Fruit fly (Drosophila melanogaster) whole organism, prepupa: ENCODE data around the gene Grip75.

ENCODE experiments used
- Blimp-1 ChIP-seq: fragments of 200-800 bp; sonication (Bioruptor generic); optimal IDR thresholded peaks from 3 replicates; lab custom pipeline; 2017; ENCODE audit warnings: missing biosample characterization, missing genetic modification characterization, mild to moderate bottlenecking, moderate library complexity, missing genetic modification reagents
- CG10631 ChIP-seq: fragments of 200-800 bp; sonication (Bioruptor generic); optimal IDR thresholded peaks from 2 replicates; lab custom pipeline; 2016; ENCODE audit warnings: missing biosample characterization, missing genetic modification characterization
- CG11762 ChIP-seq: fragments of 200-800 bp; sonication (Bioruptor generic); optimal IDR thresholded peaks from 3 replicates; lab custom pipeline; 2016; ENCODE audit warnings: missing biosample characterization, missing genetic modification characterization; ENCODE audit not compliant: insufficient read depth
- CG15336 ChIP-seq: fragments of 200-800 bp; sonication (Bioruptor generic); IDR thresholded peaks from 2 replicates; pipeline ENCODE4 v1.3.6; 2022; ENCODE audit warnings: missing biosample characterization, missing genetic modification characterization
- CG1621 ChIP-seq: fragments of 200-800 bp; sonication (Bioruptor generic); optimal IDR thresholded peaks from 3 replicates; lab custom pipeline; 2018; ENCODE audit warnings: missing biosample characterization, mild to moderate bottlenecking, missing genetic modification characterization
- CG32006 ChIP-seq: fragments of 200-800 bp; sonication (Bioruptor generic); optimal IDR thresholded peaks from 3 replicates; lab custom pipeline; 2017; ENCODE audit warnings: missing biosample characterization, mild to moderate bottlenecking, missing genetic modification characterization
- CG34406 ChIP-seq: fragments of 200-800 bp; sonication (Bioruptor generic); optimal IDR thresholded peaks from 3 replicates; lab custom pipeline; 2016; ENCODE audit warnings: missing biosample characterization, missing genetic modification characterization
- CG3919 ChIP-seq: fragments of 200-800 bp; sonication (Bioruptor generic); optimal IDR thresholded peaks from 3 replicates; lab custom pipeline; 2016; ENCODE audit warnings: missing biosample characterization, missing genetic modification characterization
- CG4318 ChIP-seq: fragments of 200-800 bp; sonication (Bioruptor generic); optimal IDR thresholded peaks from 3 replicates; lab custom pipeline; 2017; ENCODE audit warnings: missing biosample characterization, mild to moderate bottlenecking, missing genetic modification characterization
- CG6276 ChIP-seq: fragments of 200-800 bp; sonication (Bioruptor generic); optimal IDR thresholded peaks from 2 replicates; lab custom pipeline; 2017; ENCODE audit warnings: missing biosample characterization, mild to moderate bottlenecking, missing genetic modification characterization
- CG6792 ChIP-seq: fragments of 200-800 bp; sonication (Bioruptor generic); optimal IDR thresholded peaks from 3 replicates; lab custom pipeline; 2016; ENCODE audit warnings: missing biosample characterization, missing genetic modification characterization
- CG7368 ChIP-seq: fragments of 200-800 bp; sonication (Bioruptor generic); optimal IDR thresholded peaks from 3 replicates; lab custom pipeline; 2016; ENCODE audit warnings: missing biosample characterization, missing genetic modification characterization
- CG8119 ChIP-seq: fragments of 200-800 bp; sonication (Bioruptor generic); IDR thresholded peaks from 3 replicates; pipeline ENCODE4 v1.3.6; 2022; ENCODE audit warnings: missing biosample characterization, missing genetic modification characterization
- Eip78C ChIP-seq: fragments of 200-800 bp; sonication (Bioruptor generic); peaks from one replicate; lab custom pipeline; 2016; ENCODE audit warnings: missing biosample characterization, missing genetic modification characterization
- Eip93F ChIP-seq: fragments of 200-800 bp; sonication (Bioruptor generic); optimal IDR thresholded peaks from 2 replicates; lab custom pipeline; 2016; ENCODE audit warnings: missing biosample characterization, mild to moderate bottlenecking, missing genetic modification characterization
- Ets21C ChIP-seq: fragments of 200-800 bp; sonication (Bioruptor generic); optimal IDR thresholded peaks from 3 replicates; lab custom pipeline; 2016; ENCODE audit warnings: missing biosample characterization, missing genetic modification characterization
- Ets96B ChIP-seq: fragments of 200-800 bp; optimal IDR thresholded peaks from 2 replicates; lab custom pipeline; 2019; ENCODE audit warnings: missing biosample characterization, mild to moderate bottlenecking, missing genetic modification characterization, moderate library complexity
- Hr38 ChIP-seq: sonication (Bioruptor generic); optimal IDR thresholded peaks from 2 replicates; lab custom pipeline; 2016; ENCODE audit warnings: missing biosample characterization, missing genetic modification characterization
- Hr4 ChIP-seq: fragments of 200-800 bp; sonication (Bioruptor generic); optimal IDR thresholded peaks from 3 replicates; lab custom pipeline; 2016; ENCODE audit warnings: missing biosample characterization, missing genetic modification characterization
- Lpt ChIP-seq: fragments of 200-800 bp; sonication (Bioruptor generic); optimal IDR thresholded peaks from 3 replicates; lab custom pipeline; 2016; ENCODE audit warnings: missing biosample characterization, missing genetic modification characterization
- achi ChIP-seq: fragments of 200-800 bp; sonication (Bioruptor generic); optimal IDR thresholded peaks from 3 replicates; lab custom pipeline; 2016; ENCODE audit warnings: missing biosample characterization, missing genetic modification characterization
- dac ChIP-seq: fragments of 200-800 bp; sonication (Bioruptor generic); optimal IDR thresholded peaks from 2 replicates; lab custom pipeline; 2017; ENCODE audit warnings: missing biosample characterization, mild to moderate bottlenecking, missing genetic modification characterization
- dsx ChIP-seq: fragments of 200-800 bp; optimal IDR thresholded peaks from 3 replicates; lab custom pipeline; 2019; ENCODE audit warnings: missing biosample characterization, mild to moderate bottlenecking, missing genetic modification characterization, moderate library complexity; ENCODE audit not compliant: poor library complexity, severe bottlenecking
- esn ChIP-seq: fragments of 200-800 bp; sonication (Bioruptor generic); optimal IDR thresholded peaks from 2 replicates; lab custom pipeline; 2016; ENCODE audit warnings: missing biosample characterization, mild to moderate bottlenecking, missing genetic modification characterization, moderate library complexity
- fd59A ChIP-seq: fragments of 200-800 bp; sonication (Bioruptor generic); optimal IDR thresholded peaks from 2 replicates; lab custom pipeline; 2017; ENCODE audit warnings: missing biosample characterization, mild to moderate bottlenecking, missing genetic modification characterization, missing genetic modification reagents
- fkh ChIP-seq: fragments of 200-800 bp; sonication (Bioruptor generic); optimal IDR thresholded peaks from 3 replicates; lab custom pipeline; 2017; ENCODE audit warnings: missing biosample characterization, mild to moderate bottlenecking, missing genetic modification characterization, moderate library complexity
- lz ChIP-seq: fragments of 200-800 bp; sonication (Bioruptor generic); optimal IDR thresholded peaks from 3 replicates; lab custom pipeline; 2016; ENCODE audit warnings: missing biosample characterization, missing genetic modification characterization
- net ChIP-seq: fragments of 200-800 bp; sonication (Bioruptor generic); optimal IDR thresholded peaks from 3 replicates; lab custom pipeline; 2016; ENCODE audit warnings: missing biosample characterization, missing genetic modification characterization
- pdm3 ChIP-seq: fragments of 200-800 bp; sonication (Bioruptor generic); optimal IDR thresholded peaks from 3 replicates; lab custom pipeline; 2016; ENCODE audit warnings: missing biosample characterization, missing genetic modification characterization
- salr ChIP-seq, 2 experiments: fragments of 200-800 bp; sonication (Bioruptor generic); optimal IDR thresholded peaks; 3 replicates each; lab custom pipeline; 2016 to 2018; ENCODE audit warnings: missing biosample characterization in 2 of 2, missing genetic modification characterization in 2 of 2, mild to moderate bottlenecking in 1 of 2
- ss ChIP-seq, 2 experiments: fragments of 200-800 bp; sonication (Bioruptor generic); optimal IDR thresholded peaks; 2 replicates in 1 of 2; 3 replicates in 1 of 2; lab custom pipeline; 2017 to 2018; ENCODE audit warnings: mild to moderate bottlenecking in 2 of 2, missing biosample characterization in 2 of 2, missing genetic modification characterization in 2 of 2, moderate library complexity in 1 of 2

Grip75 gene

DNA sequence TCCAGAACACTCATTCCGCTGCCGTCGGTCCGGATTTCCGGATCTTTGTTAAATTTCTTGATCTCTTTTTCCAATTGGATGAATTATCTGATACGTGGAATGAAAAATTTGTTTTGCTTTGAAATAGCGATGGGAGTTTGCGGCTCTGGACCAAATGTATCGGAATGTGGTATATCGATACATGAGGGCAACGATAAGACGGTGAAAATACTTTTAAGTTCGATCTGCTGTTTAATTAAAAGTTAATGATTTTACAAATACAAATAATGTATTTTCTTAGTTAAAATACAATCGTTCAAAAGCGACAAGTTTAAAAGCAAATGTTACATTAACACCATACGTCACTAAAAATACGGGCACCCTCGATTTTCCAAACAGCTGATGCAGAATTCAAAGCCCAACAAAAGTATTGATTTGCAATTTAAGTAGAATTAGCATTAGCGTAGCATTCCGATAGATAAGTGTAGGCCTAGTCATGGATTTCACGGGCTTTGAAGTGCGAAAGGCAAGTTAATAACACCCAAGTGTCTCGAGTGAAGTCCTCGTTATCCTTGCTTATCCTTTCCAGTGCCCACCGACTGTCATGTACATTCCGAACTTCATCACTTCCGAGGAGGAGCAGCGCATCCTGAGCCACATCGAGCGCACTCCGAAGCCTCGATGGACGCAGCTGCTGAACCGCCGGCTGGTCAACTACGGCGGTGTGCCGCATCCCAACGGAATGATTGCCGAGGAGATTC is 5.6 kb downstream of the Grip75 start, which contains the start of the genes Cog4 and CG6144:
Gene Cog4 (minus strand): TSS at position 139 of the 740 bp plus-strand sequence.
Gene CG6144 (plus strand): TSS at position 211 of the 740 bp plus-strand sequence.
- TF ChIP-seq dsx (GFP tag; lab: Kevin White, UChicago) (no peak), lz (GFP tag; lab: Kevin White, UChicago) (peak; percentile 70), Blimp-1 (GFP tag; lab: Kevin White, UChicago) (no peak), fd59A (GFP tag; lab: Kevin White, UChicago) (no peak), Eip93F (GFP tag; lab: Kevin White, UChicago) (peak; percentile 47), CG11762 (no peak), esn (peak; percentile 45), dac (GFP tag; lab: Kevin White, UChicago) (no peak), Eip78C (GFP tag; lab: Kevin White, UChicago) (no peak), achi (no peak), Hr38 (GFP tag; lab: Kevin White, UChicago) (no peak)
- TF ChIP-seq, all 60 proteins: peak for 3

DNA sequence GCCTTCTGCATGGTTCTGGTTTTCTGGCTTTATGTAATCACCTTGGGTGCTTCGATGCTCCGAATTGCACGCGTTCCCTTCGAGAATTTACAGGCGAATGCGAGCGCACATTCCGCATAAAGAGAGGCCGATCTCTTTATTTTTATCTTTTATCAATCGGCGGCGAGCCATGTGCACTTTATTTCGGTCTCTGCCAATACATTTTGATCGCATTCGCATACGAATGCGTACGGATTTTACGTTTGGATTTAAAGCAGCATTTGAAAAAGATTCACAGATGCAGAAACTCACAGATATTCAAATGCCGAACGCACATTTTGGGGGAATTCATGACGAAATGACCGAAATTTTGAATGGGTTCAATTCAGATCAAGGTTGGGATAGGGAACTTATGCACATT is 8.3 kb downstream of the Grip75 start, which contains the start of gene CG13144:
Gene CG13144 (minus strand): TSS at position 101 of the 400 bp plus-strand sequence.
- TF ChIP-seq CG1621 (no peak), Lpt (no peak), net (GFP tag; lab: Kevin White, UChicago) (no peak), CG4318 (GFP tag; lab: Kevin White, UChicago) (no peak), CG34406 (GFP tag; lab: Kevin White, UChicago) (no peak), ss (GFP tag; optimal IDR thresholded peaks at IDR 0.05; lab: Kevin White, UChicago) (no peak), salr (GFP tag; optimal IDR thresholded peaks at IDR 0.05; lab: Kevin White, UChicago) (no peak), Hr4 (no peak), Ets21C (GFP tag; lab: Kevin White, UChicago) (no peak), CG15336 (GFP tag; lab: Robert Waterston, UW) (no peak), CG11762 (no peak), Eip93F (GFP tag; lab: Kevin White, UChicago) (no peak), pdm3 (GFP tag; lab: Kevin White, UChicago) (no peak), CG6276 (GFP tag; lab: Kevin White, UChicago) (no peak), CG7368 (GFP tag; lab: Kevin White, UChicago) (no peak), CG8119 (GFP tag; lab: Robert Waterston, UW) (no peak), CG3919 (GFP tag; lab: Kevin White, UChicago) (no peak), CG10631 (no peak), CG6792 (GFP tag; lab: Kevin White, UChicago) (no peak)

DNA sequence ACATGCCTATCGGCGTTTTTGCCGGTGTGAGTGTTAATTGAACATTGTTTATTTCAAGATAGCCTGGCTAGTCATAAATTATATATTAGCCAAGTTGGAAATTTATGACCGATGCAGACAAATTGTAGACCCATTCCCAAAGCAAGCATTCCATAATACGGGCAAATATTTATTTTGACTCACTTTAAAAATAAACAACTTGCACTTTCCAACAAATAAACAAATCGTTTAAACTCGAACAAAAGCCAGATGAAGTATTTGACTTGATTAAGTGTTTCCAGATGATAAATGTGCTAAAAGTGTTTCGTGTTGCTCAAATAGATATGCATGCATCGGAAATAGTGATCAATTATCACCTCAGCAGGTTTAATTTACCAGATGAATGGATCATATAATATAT is 12.4 kb downstream of the Grip75 start:
- TF ChIP-seq fkh (GFP tag; lab: Kevin White, UChicago): peak; percentile 57
- no peak for TF ChIP-seq Eip93F (GFP tag; lab: Kevin White, UChicago)

DNA sequence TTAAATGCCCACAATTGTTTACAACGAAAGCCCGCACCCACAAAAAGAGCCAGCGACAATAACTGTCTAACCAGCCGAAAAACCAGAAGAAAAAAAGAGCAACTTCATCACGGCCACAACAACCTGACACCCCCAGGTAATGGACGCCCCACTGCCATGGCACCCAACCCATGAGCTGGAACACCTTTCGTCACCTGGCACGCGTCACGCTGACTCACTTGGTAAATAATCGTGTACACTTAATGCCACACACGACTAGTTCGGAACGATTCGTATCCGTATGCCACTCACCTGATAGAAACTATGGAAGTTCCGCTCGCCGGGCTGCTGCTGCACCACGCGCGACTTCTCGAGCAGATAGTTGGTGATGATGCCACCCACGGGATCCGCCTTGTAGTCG is 13.2 kb downstream of the Grip75 start:
- no peak for TF ChIP-seq Ets96B (tag; lab: Kevin White, UChicago)
- no peak for TF ChIP-seq CG32006
- no peak for TF ChIP-seq CG15336 (GFP tag; lab: Robert Waterston, UW)
- peak; percentile 51 for TF ChIP-seq fkh (GFP tag; lab: Kevin White, UChicago)
- TF ChIP-seq, all 60 proteins: peak for 1
